Fruit fly (Drosophila melanogaster) whole organism, embryonic: ENCODE results near the gene CG31650.

ENCODE experiments used
- Blimp-1 ChIP-seq: fragments of 200-800 bp; sonication (Bioruptor generic); optimal IDR thresholded peaks from 3 replicates; lab custom pipeline; 2018; ENCODE audit warnings: missing biosample characterization, missing genetic modification characterization, mild to moderate bottlenecking, moderate library complexity, missing genetic modification reagents
- CG10209 ChIP-seq: fragments of 200-800 bp; sonication (Bioruptor generic); optimal IDR thresholded peaks from 3 replicates; lab custom pipeline; 2017; ENCODE audit warnings: missing biosample characterization, mild to moderate bottlenecking, missing genetic modification characterization, missing genetic modification reagents
- CG10654 ChIP-seq: fragments of 200-800 bp; sonication (Bioruptor generic); optimal IDR thresholded peaks from 2 replicates; lab custom pipeline; 2016; ENCODE audit warnings: missing biosample characterization, missing genetic modification characterization
- CG12659 ChIP-seq: fragments of 200-800 bp; sonication (Bioruptor generic); optimal IDR thresholded peaks from 3 replicates; lab custom pipeline; 2017; ENCODE audit warnings: mild to moderate bottlenecking, missing biosample characterization, missing genetic modification reagents, missing genetic modification characterization
- CG12744 ChIP-seq: fragments of 200-800 bp; sonication (Bioruptor generic); optimal IDR thresholded peaks from 2 replicates; lab custom pipeline; 2016; ENCODE audit warnings: missing biosample characterization, missing genetic modification characterization
- CG13287 ChIP-seq: fragments of 200-800 bp; sonication (Bioruptor generic); IDR thresholded peaks from 2 replicates; pipeline ENCODE4 v1.3.6; 2022; ENCODE audit warnings: missing biosample characterization, missing genetic modification characterization; ENCODE audit not compliant: partially characterized antibody
- CG15011 ChIP-seq: fragments of 200-800 bp; sonication (Bioruptor generic); optimal IDR thresholded peaks from 3 replicates; lab custom pipeline; 2018; ENCODE audit warnings: missing biosample characterization, mild to moderate bottlenecking, missing genetic modification characterization
- CG17802 ChIP-seq: fragments of 200-800 bp; sonication (Bioruptor generic); optimal IDR thresholded peaks from 2 replicates; lab custom pipeline; 2018; ENCODE audit warnings: missing biosample characterization, mild to moderate bottlenecking, missing genetic modification characterization, moderate library complexity
- CG3281 ChIP-seq: fragments of 200-800 bp; sonication (Bioruptor generic); optimal IDR thresholded peaks from 3 replicates; lab custom pipeline; 2017; ENCODE audit warnings: missing biosample characterization, mild to moderate bottlenecking, missing genetic modification characterization
- CG34422 ChIP-seq: fragments of 200-800 bp; sonication (Bioruptor generic); IDR thresholded peaks from 3 replicates; pipeline ENCODE4 v1.3.6; 2022; ENCODE audit warnings: missing biosample characterization, missing genetic modification characterization
- CG3838 ChIP-seq: fragments of 200-800 bp; sonication (Bioruptor generic); optimal IDR thresholded peaks from 3 replicates; lab custom pipeline; 2016; ENCODE audit warnings: missing biosample characterization, missing genetic modification characterization
- CG42726 ChIP-seq: fragments of 200-800 bp; sonication (Bioruptor generic); IDR thresholded peaks from 2 replicates; pipeline ENCODE4 v1.3.6; 2022; ENCODE audit warnings: missing biosample characterization, missing genetic modification characterization; ENCODE audit not compliant: partially characterized antibody
- CG4360 ChIP-seq: fragments of 200-800 bp; sonication (Bioruptor generic); IDR thresholded peaks from 2 replicates; pipeline ENCODE4 v1.3.6; 2022; ENCODE audit warnings: missing biosample characterization, missing genetic modification characterization
- CG6813 ChIP-seq: fragments of 200-800 bp; sonication (Bioruptor generic); optimal IDR thresholded peaks from 2 replicates; lab custom pipeline; 2017; ENCODE audit warnings: missing biosample characterization, missing genetic modification characterization, mild to moderate bottlenecking, moderate library complexity, missing genetic modification reagents
- CG7357 ChIP-seq: fragments of 200-800 bp; sonication (Bioruptor generic); IDR thresholded peaks from 3 replicates; pipeline ENCODE4 v1.3.6; 2022; ENCODE audit warnings: missing biosample characterization, missing genetic modification characterization
- CG7928 ChIP-seq: fragments of 200-800 bp; sonication (Bioruptor generic); optimal IDR thresholded peaks from 2 replicates; lab custom pipeline; 2017; ENCODE audit warnings: missing biosample characterization, mild to moderate bottlenecking, missing genetic modification characterization
- CG7963 ChIP-seq: fragments of 200-800 bp; sonication (Bioruptor generic); IDR thresholded peaks from 3 replicates; pipeline ENCODE4 v1.3.6; 2022; ENCODE audit warnings: missing biosample characterization, missing genetic modification characterization; ENCODE audit not compliant: partially characterized antibody
- CG8290 ChIP-seq, 3 experiments: fragments of 200-800 bp; sonication (Bioruptor generic); optimal IDR thresholded peaks; 2 replicates each; lab custom pipeline; 2016 to 2019; ENCODE audit warnings: missing biosample characterization in 3 of 3, missing genetic modification characterization in 3 of 3, mild to moderate bottlenecking in 2 of 3, moderate library complexity in 1 of 3
- CG8944 ChIP-seq: fragments of 200-800 bp; sonication (Bioruptor generic); optimal IDR thresholded peaks from 3 replicates; lab custom pipeline; 2016; ENCODE audit warnings: missing biosample characterization, missing genetic modification characterization
- CG9609 ChIP-seq: fragments of 200-800 bp; sonication (Bioruptor generic); optimal IDR thresholded peaks from 3 replicates; lab custom pipeline; 2016; ENCODE audit warnings: missing biosample characterization, missing genetic modification characterization
- CG9727 ChIP-seq: fragments of 200-800 bp; sonication (Bioruptor generic); optimal IDR thresholded peaks from 3 replicates; lab custom pipeline; 2017; ENCODE audit warnings: missing biosample characterization, mild to moderate bottlenecking, missing genetic modification characterization
- Dad ChIP-seq: fragments of 200-800 bp; sonication (Bioruptor generic); optimal IDR thresholded peaks from 3 replicates; lab custom pipeline; 2016; ENCODE audit warnings: missing biosample characterization, missing genetic modification characterization
- Dip3 ChIP-seq: fragments of 200-800 bp; sonication (Bioruptor generic); optimal IDR thresholded peaks from 3 replicates; lab custom pipeline; 2016; ENCODE audit warnings: missing biosample characterization, missing genetic modification characterization
- GATAe ChIP-seq: fragments of 200-800 bp; sonication (Bioruptor generic); conservative IDR thresholded peaks from 2 replicates; pipeline ENCODE4 v1.3.6; 2022; ENCODE audit warnings: missing biosample characterization, missing genetic modification characterization
- Gug ChIP-seq: fragments of 200-800 bp; sonication (Bioruptor generic); IDR thresholded peaks from 4 replicates; pipeline ENCODE4 v1.3.6; 2022; ENCODE audit warnings: missing biosample characterization, missing genetic modification characterization
- Hand ChIP-seq: fragments of 200-800 bp; sonication (Bioruptor generic); optimal IDR thresholded peaks from 2 replicates; lab custom pipeline; 2017; ENCODE audit warnings: mild to moderate bottlenecking, missing biosample characterization, missing genetic modification reagents, missing genetic modification characterization
- Hmx ChIP-seq: fragments of 200-800 bp; sonication (Bioruptor generic); optimal IDR thresholded peaks from 2 replicates; lab custom pipeline; 2016; ENCODE audit warnings: missing biosample characterization, missing genetic modification characterization
- Ravus ChIP-seq: fragments of 200-800 bp; sonication (Bioruptor generic); IDR thresholded peaks from 2 replicates; pipeline ENCODE4 v1.3.6; 2022; ENCODE audit warnings: missing biosample characterization, missing genetic modification characterization
- Six4 ChIP-seq: fragments of 200-800 bp; sonication (Bioruptor generic); optimal IDR thresholded peaks from 2 replicates; lab custom pipeline; 2016; ENCODE audit warnings: missing biosample characterization, missing genetic modification characterization
- Sry-β ChIP-seq: fragments of 200-800 bp; sonication (Bioruptor generic); optimal IDR thresholded peaks from 2 replicates; lab custom pipeline; 2018; ENCODE audit warnings: missing biosample characterization, mild to moderate bottlenecking, missing genetic modification characterization, moderate library complexity
- Stat92E ChIP-seq, 3 experiments: fragments of >200 bp in 2 of 3; fragments of 200-800 bp in 1 of 3; sonication (Bioruptor generic) in 1 of 3; optimal IDR thresholded peaks; 2 replicates each; lab custom pipeline; 2017 to 2019; ENCODE audit warnings: missing biosample characterization in 3 of 3, missing genetic modification characterization in 3 of 3, mild to moderate bottlenecking in 1 of 3, moderate library complexity in 1 of 3
- al ChIP-seq: fragments of 200-800 bp; sonication (Bioruptor generic); IDR thresholded peaks from 2 replicates; pipeline ENCODE4 v1.3.6; 2022; ENCODE audit warnings: missing biosample characterization, missing genetic modification characterization
- aop ChIP-seq: fragments of 200-800 bp; sonication (Bioruptor generic); IDR thresholded peaks from 2 replicates; pipeline ENCODE4 v1.3.6; 2022; ENCODE audit warnings: missing biosample characterization, missing genetic modification characterization
- br ChIP-seq: fragments of >200 bp; optimal IDR thresholded peaks from 2 replicates; lab custom pipeline; 2017
- croc ChIP-seq: fragments of 200-800 bp; sonication (Bioruptor generic); conservative IDR thresholded peaks from 3 replicates; pipeline ENCODE4 v1.3.6; 2022; ENCODE audit warnings: missing biosample characterization, missing genetic modification characterization
- crol ChIP-seq: fragments of 200-800 bp; sonication (Bioruptor generic); IDR thresholded peaks from 2 replicates; pipeline ENCODE4 v1.3.6; 2022; ENCODE audit warnings: missing biosample characterization, missing genetic modification characterization
- en ChIP-seq: fragments of 200-800 bp; sonication (Bioruptor generic); optimal IDR thresholded peaks from 2 replicates; lab custom pipeline; 2016; ENCODE audit warnings: missing biosample characterization, missing genetic modification characterization
- fd64A ChIP-seq: fragments of 200-800 bp; sonication (Bioruptor generic); optimal IDR thresholded peaks from 3 replicates; lab custom pipeline; 2018; ENCODE audit warnings: missing biosample characterization, mild to moderate bottlenecking, missing genetic modification characterization
- fru ChIP-seq: fragments of >200 bp; optimal IDR thresholded peaks from 2 replicates; lab custom pipeline; 2017
- her ChIP-seq: fragments of 200-800 bp; sonication (Bioruptor generic); optimal IDR thresholded peaks from 2 replicates; lab custom pipeline; 2016; ENCODE audit warnings: missing biosample characterization, missing genetic modification characterization
- lola ChIP-seq, 3 experiments: fragments of >200 bp in 2 of 3; fragments of 200-800 bp in 1 of 3; sonication (Bioruptor generic) in 1 of 3; optimal IDR thresholded peaks; 2 replicates each; lab custom pipeline; 2017 to 2019; ENCODE audit warnings: missing biosample characterization in 3 of 3, missing genetic modification characterization in 3 of 3, mild to moderate bottlenecking in 1 of 3, moderate library complexity in 1 of 3
- mam ChIP-seq: fragments of 200-800 bp; sonication (Bioruptor generic); optimal IDR thresholded peaks from 3 replicates; lab custom pipeline; 2016; ENCODE audit warnings: missing biosample characterization, missing genetic modification characterization
- mirr ChIP-seq: fragments of 200-800 bp; sonication (Bioruptor generic); optimal IDR thresholded peaks from 3 replicates; lab custom pipeline; 2018; ENCODE audit warnings: missing biosample characterization, mild to moderate bottlenecking, missing genetic modification characterization
- org-1 ChIP-seq: fragments of 200-800 bp; sonication (Bioruptor generic); optimal IDR thresholded peaks from 2 replicates; lab custom pipeline; 2017; ENCODE audit warnings: missing biosample characterization, missing genetic modification characterization
- repo ChIP-seq: fragments of 200-800 bp; sonication (Bioruptor generic); optimal IDR thresholded peaks from 2 replicates; lab custom pipeline; 2016; ENCODE audit warnings: missing biosample characterization, missing genetic modification characterization
- rib ChIP-seq: fragments of 200-800 bp; sonication (Bioruptor generic); IDR thresholded peaks from 2 replicates; pipeline ENCODE4 v1.3.6; 2022; ENCODE audit warnings: missing biosample characterization, missing genetic modification characterization
- sc ChIP-seq, 3 experiments: fragments of >200 bp in 2 of 3; fragments of 200-800 bp in 1 of 3; sonication (Bioruptor generic) in 1 of 3; optimal IDR thresholded peaks; 2 replicates in 2 of 3; 3 replicates in 1 of 3; lab custom pipeline; 2017; ENCODE audit warnings: mild to moderate bottlenecking in 1 of 3, missing biosample characterization in 1 of 3, missing genetic modification characterization in 1 of 3, missing genetic modification reagents in 1 of 3
- tin ChIP-seq: fragments of 200-800 bp; sonication (Bioruptor generic); optimal IDR thresholded peaks from 3 replicates; lab custom pipeline; 2016; ENCODE audit warnings: missing biosample characterization, missing genetic modification characterization
- twi ChIP-seq: fragments of 200-800 bp; optimal IDR thresholded peaks from 2 replicates; lab custom pipeline; 2019; ENCODE audit warnings: missing biosample characterization, mild to moderate bottlenecking, missing genetic modification characterization, moderate library complexity

Gene CG31650

DNA sequence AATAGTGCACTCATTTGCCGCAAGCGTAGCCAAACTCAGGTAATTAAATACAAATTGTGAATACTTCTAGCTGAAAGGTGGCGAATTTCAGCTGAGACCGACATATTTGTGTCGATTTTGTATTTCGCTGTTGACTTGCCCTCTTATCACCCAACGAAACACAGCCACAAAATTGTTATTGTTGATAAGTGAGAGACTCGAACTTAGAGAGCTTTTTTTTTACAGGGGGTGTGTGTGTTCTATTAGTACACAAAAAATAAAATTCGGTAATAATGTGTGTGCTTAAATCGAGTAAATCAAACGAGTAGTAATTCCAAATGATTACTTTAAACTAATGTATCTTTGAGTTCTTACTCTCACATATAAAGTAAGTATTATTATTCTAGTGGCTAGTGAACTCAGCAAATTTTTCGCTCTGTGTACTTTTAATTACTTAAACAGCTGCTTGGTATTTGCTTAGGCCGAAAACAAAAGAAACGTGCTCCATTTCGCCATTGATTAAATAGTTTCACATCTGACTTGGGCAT lies 16.5 kb upstream of the CG31650 start (continued):
- TF ChIP-seq tin (GFP tag; lab: Kevin White, UChicago) (peak; percentile 49), fd64A (no peak), twi (tag; lab: Kevin White, UChicago) (no peak), CG7928 (GFP tag; lab: Kevin White, UChicago) (peak; percentile 20), CG4360 (GFP tag; lab: Robert Waterston, UW) (peak; percentile 33; the same call in 1 of the 2 replicates), CG7963 (GFP tag; lab: Robert Waterston, UW) (no peak), aop (GFP tag; lab: Robert Waterston, UW) (no peak), her (GFP tag; lab: Kevin White, UChicago) (peak; percentile 50), CG6813 (GFP tag; lab: Kevin White, UChicago) (peak; percentile 78), CG12744 (peak; percentile 41), Dad (GFP tag; lab: Kevin White, UChicago) (no peak), CG10209 (GFP tag; lab: Kevin White, UChicago) (peak; percentile 66), mam (GFP tag; lab: Kevin White, UChicago) (peak; percentile 88), CG10654 (GFP tag; lab: Kevin White, UChicago) (peak; percentile 46), CG42726 (GFP tag; lab: Robert Waterston, UW) (no peak), Blimp-1 (GFP tag; lab: Kevin White, UChicago) (peak; percentile 64), Gug (no peak), croc (GFP tag; lab: Robert Waterston, UW) (peak; percentile 30; the same call in 2 of the 3 replicates), Dip3 (GFP tag; lab: Kevin White, UChicago) (peak; percentile 77), CG8944 (GFP tag; lab: Kevin White, UChicago) (peak; percentile 12), Sry-β (GFP tag; lab: Kevin White, UChicago) (no peak), br (lab: Kevin White, UChicago) (no peak), crol (GFP tag; lab: Robert Waterston, UW) (no peak), CG13287 (GFP tag; lab: Robert Waterston, UW) (0 out of 2 replicates have a peak, but pooled peaks have one; percentile 7), mirr (GFP tag; lab: Kevin White, UChicago) (peak; percentile 69), rib (0 out of 2 replicates have a peak, but pooled peaks have one; percentile 35), CG3838 (GFP tag; lab: Kevin White, UChicago) (peak; percentile 9), Hand (GFP tag; lab: Kevin White, UChicago) (peak; percentile 45), Stat92E (GFP tag; optimal IDR thresholded peaks at IDR 0.05; lab: Kevin White, UChicago) (no peak), CG34422 (GFP tag; lab: Robert Waterston, UW) (no peak), CG3281 (peak; percentile 80), al (GFP tag; lab: Robert Waterston, UW) (no peak; the same call in 1 of the 2 replicates), CG15011 (GFP tag; lab: Kevin White, UChicago) (peak; percentile 53), CG7357 (0 out of 3 replicates have a peak, but pooled peaks have one; percentile 33), Hmx (GFP tag; lab: Kevin White, UChicago) (peak; percentile 57), repo (GFP tag; lab: Kevin White, UChicago) (peak; percentile 15), Ravus (peak; percentile 18), sc (optimal IDR thresholded peaks at IDR 0.05; lab: Kevin White, UChicago) (no peak), sc (GFP tag; optimal IDR thresholded peaks at IDR 0.05; lab: Kevin White, UChicago) (no peak), CG8290 (GFP tag; optimal IDR thresholded peaks at IDR 0.05; lab: Kevin White, UChicago) (peak; percentile 17), CG8290 (tag; optimal IDR thresholded peaks at IDR 0.05; lab: Kevin White, UChicago) (peak in 1 of 2 experiments; percentile 49), CG17802 (no peak), org-1 (GFP tag; lab: Kevin White, UChicago) (peak; percentile 74), Six4 (peak; percentile 38), lola (GFP tag; optimal IDR thresholded peaks at IDR 0.05; lab: Kevin White, UChicago) (peak in 1 of 3 experiments; percentile 52), fru (lab: Kevin White, UChicago) (no peak), GATAe (no peak; the same call in 1 of the 2 replicates), CG9727 (GFP tag; lab: Kevin White, UChicago) (peak; percentile 66), CG9609 (peak; percentile 26), en (GFP tag; lab: Kevin White, UChicago) (peak; percentile 69), CG12659 (GFP tag; lab: Kevin White, UChicago) (peak; percentile 57)
